Fruit fly (Drosophila melanogaster): ENCODE results near the gene elm.

Gene elm

DNA sequence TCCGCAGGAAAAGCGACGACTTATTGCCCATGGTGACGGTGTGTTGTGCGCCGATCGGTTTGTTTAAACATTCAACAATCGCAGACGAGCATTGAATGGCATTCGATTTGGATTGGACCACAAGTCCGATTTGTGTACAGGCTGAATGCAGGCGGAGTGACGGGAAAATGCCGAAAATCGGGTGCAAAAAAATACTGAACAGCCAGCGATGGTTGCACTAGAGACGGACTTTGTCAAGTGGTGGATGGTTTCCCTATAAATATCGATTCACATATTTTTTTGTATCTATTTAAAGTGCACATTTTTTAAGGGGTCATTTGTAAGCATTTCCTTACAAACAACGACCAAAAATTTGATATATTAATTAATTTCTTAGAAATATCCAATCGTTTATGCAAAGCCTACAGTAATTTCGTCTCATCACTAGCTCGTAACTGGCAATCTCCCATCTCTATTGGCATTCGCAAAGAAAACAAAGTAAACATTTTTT is at the start of gene elm, which contains the start of gene MED27:
Gene elm (minus strand): TSS at position 170 of the 490 bp plus-strand sequence.
Gene MED27 (plus strand): TSS at position 448 of the 490 bp plus-strand sequence.
- TF ChIP-seq CTCF (optimal IDR thresholded peaks at IDR 0.05) (no peak), CG8478 (optimal IDR thresholded peaks at IDR 0.05) (no peak)

DNA sequence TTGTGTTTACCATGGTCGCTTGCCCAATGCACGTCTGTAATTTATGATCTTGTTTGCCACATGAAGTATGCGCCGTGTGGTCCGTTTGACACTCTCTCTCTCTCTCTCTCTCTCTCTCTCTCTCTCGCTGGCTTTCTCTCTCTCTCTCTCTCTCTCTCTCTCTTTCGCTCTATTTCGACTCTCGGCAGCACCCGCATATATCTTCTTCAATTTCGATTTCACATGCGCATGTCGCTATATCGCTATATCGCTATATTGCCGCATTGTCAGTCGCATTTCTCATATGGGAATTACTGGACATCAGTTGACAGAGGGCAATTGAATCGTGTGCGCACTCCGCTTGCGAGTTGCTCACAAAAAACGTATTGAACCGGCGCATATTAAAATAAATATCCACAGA is 46.4 kb upstream of the elm start:
- no peak for TF ChIP-seq CTCF (optimal IDR thresholded peaks at IDR 0.05)
- no peak for TF ChIP-seq CG8478 (optimal IDR thresholded peaks at IDR 0.05)

DNA sequence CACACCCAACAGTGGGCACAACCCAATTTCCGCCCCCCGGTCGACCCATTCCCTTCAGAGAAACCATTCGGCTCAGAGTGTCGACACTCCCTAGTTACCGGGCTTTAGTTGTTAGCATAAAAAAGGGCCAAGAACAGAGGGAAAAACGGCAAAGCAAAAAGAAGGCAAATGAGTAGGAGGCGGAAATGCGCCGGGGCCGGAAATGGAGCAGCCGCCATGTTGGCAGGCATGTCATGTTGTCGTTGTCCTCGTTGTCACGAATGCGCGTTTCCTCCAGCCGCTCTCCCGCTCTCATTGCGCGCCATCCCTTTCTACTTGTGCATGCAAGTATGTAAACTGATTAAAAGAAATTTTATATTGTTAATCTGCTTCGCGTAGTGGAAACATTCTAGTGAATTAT is 41.7 kb upstream of the elm start:
- TF ChIP-seq CG8478 (optimal IDR thresholded peaks at IDR 0.05): no peak
- TF ChIP-seq CTCF (optimal IDR thresholded peaks at IDR 0.05): no peak

DNA sequence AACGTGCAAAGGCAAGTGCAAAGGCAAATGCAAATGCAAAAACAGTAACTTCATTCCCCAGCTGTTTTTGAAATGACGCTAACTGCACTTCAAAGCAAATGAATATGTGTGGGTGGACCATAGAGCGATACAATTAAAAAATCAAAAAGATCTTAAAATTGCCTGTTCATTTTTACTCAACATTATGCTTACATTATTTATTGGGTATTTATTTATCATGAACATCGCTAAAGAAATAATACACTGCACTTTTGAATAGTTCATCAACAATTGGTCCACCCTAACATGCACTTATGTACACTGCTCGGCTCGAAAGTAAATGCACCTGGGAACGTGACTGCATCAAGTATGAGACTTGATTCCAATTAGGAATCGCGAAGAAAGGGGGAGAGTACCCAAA is 39.8 kb upstream of the elm start:
- TF ChIP-seq CG8478 (optimal IDR thresholded peaks at IDR 0.05) (no peak), CTCF (optimal IDR thresholded peaks at IDR 0.05) (no peak)

DNA sequence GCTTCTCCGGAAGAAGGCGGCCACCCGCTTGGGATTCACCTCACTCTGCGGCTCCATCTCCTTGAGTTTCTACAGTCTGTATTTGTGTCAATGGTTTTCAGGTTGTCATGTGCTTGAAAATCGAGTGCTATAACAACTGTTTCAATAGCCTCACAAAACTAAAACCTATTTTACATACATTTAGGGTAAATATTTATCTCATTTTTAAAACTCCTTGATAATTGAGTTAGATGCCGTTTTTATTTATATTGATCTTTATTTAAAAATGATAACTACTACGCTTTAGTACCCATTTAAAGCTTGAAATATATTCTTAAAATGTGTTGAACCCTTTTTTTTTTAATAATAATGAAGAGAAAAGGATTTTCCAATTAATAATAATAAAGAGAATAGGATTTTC is 38.5 kb upstream of the elm start, which contains the start of gene CG2104:
Gene CG2104 (minus strand): TSS at position 101 of the 400 bp plus-strand sequence.
- TF ChIP-seq CG8478 (optimal IDR thresholded peaks at IDR 0.05) (no peak), CTCF (optimal IDR thresholded peaks at IDR 0.05) (no peak)

DNA sequence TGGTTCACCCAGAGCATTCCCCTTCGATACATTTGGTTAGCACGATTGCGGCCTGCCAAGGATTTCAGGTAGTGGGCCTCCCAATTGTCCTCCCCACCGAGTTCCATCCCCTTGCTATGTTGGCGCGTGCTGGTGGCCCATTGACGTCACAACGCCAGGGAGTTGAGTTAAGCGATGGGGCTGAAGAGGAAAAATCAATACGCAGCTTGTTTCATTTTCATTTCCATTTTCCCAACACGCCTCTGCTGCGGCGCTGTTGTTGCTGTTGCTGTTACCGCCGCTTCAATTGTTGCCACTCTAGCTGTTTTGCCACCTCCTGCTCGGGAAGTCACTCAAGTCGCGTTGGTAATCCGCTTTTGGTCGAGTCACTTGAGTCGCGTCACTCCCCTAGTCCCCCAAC is 36.4 kb upstream of the elm start:
- TF ChIP-seq CG8478 (optimal IDR thresholded peaks at IDR 0.05) (no peak), CTCF (optimal IDR thresholded peaks at IDR 0.05) (no peak)

DNA sequence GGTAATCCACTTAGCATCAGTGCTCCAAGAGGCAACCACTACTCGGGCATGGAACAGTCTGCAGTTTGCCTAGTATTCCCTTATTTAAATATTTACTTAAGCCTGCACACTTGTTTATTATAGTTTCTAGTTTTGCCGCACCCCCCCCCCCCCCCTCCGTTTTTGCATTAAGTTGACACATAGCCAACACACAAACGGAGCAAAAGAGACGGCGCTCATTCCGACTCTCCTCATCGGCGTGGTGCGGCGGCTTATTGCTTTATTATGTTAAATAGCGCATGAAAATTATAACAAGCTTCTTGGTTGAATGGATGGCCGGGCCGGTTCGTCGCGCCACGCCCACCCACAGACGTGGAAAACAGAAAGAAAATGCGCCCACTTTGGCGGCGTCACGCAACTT is 35.0 kb upstream of the elm start:
- TF ChIP-seq CG8478 (optimal IDR thresholded peaks at IDR 0.05) (no peak), CTCF (optimal IDR thresholded peaks at IDR 0.05) (no peak)

DNA sequence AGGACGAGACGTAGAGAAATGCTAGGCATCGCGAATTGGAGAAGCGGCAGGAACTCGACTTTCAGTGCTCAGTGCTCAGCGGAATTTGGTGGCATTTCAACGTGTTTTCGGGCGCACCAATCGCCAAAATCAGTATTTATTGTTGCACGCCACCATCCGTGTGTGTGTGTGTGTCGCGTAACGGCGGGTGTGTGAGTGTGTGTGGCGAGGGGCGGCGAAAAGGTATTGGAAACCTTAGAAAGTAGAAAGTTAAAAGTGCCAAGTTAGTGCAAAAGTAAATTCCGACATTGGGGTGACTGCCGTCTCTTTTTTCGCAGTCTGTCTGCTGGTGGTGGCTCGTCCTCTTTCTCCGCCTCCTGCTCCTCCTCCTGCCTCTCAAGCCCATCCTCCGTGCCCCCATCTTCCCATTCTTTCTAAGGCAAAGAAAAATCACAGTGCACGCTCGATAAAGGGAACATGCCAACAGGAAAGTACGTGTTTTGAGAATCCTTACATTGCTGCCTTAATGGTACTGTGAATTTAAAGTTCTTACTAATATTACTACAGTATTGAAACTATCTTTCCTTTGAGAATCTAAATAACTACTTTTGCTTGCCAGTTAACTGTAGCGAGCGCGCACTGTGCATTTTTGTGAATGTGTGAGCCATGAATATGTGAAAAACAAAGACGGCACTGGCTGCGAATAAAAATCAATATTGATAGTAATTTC is 31.5 kb upstream of the elm start:
- TF ChIP-seq CG8478 (optimal IDR thresholded peaks at IDR 0.05) (no peak), CTCF (optimal IDR thresholded peaks at IDR 0.05) (no peak)

DNA sequence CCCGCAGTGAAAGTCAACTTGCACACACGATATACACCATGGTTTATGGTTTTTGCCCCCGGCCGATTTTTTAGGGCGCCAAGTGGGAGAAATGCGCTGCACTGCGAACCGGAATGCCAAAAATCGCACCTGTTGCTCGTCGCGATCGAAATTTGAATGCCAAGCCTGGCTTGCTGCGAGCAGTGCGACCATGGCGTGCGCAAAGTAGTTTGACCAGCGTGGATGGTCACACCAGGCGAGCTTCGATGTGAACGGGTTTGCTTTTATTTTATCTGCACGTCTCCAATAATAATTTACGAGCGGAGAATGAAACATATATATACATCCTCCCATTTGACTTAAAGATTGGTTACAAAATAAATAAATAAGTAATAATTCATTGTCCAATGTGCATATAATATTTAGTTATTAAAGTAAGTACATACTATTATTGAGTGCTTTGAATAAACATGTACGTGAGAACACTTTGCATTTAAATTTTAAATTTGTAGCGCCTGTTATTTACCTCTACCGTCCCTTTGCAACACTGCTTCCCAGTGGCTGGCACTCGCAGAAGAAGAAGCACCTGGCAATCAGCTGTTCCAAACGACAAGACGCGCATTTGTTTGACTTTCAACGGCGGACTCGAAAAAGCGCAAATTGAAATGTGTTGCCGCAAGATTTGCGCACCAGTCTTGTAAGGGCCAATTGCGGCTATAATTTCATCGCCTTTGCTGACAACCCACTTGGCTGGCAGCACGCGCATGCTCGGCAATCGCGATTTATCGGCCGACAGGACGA is 30.8 kb upstream of the elm start, which contains the start of the genes Rab23 and plx:
Gene Rab23 (minus strand): TSS at position 166 of the 780 bp plus-strand sequence.
Gene plx (plus strand): TSS at position 587 of the 780 bp plus-strand sequence.
- no peak for TF ChIP-seq CG8478 (optimal IDR thresholded peaks at IDR 0.05)
- peak in 1 of 2 experiments; percentile 27 for TF ChIP-seq CTCF (optimal IDR thresholded peaks at IDR 0.05)

DNA sequence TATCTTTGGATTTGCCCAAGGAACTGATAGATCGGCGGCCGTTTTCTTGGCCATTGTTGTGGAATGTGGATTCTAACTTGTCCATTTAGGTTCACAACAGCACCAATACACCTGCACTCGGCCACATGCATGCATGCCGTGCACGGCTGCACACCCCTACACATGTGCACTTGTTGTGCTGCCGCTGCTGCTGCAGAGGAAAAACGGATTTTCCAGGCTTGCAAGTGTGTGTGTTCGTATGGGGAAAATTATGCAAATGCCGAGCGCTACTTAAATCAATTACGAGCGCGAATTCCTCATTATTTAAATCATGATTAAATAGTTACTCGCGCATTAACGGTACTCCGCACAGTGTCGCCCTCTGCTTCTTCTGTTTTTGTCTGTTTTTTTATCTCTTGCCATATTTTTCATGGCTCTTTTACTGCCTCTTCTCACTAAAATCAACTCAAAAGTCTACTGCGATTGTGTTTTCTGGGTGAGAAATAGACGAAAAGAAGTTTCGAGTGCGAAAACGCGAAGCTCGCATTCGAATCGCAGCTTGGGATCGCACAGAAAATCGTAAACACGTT is 30.0 kb upstream of the elm start:
- no peak for TF ChIP-seq CG8478 (optimal IDR thresholded peaks at IDR 0.05)
- no peak for TF ChIP-seq CTCF (optimal IDR thresholded peaks at IDR 0.05)

DNA sequence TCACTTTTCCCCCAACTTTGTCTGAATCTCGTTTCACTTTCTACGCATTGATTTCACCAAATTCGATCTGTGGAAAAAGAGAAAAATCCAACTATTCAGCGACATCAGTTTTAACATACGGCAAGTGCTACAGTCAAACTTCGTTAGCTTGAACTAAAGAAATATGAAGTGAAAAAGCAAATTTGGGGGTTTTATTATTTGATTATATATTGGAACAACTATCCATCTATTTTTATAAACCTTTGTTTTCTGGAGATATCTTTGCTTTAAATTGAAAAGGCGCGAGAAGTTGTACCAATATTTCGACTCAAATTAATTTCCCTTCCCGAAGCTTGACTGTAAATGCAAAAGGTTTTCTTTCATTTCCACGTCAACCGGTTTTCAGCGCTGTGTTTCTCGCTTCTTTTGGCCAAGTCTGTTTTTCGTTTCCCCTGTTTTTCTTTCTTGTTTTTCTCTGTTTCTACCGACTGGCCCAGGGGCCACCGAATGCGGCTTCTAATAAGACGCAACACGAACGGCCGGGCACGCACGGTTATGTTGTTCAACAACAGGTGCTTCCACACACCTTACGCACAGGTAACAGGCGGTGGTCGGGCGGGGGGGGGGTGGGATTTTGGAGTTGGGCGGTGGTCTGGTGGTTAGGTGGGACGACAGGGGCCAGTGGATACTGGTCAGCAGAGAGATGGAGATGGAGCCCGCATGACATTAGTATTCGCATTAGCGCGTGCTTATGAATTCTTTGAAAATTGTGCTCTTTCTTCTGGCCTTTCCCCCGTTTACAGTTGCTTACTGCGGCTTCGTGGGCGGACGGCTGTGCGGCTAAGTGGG is 28.5 kb upstream of the elm start:
- TF ChIP-seq CG8478 (optimal IDR thresholded peaks at IDR 0.05) (no peak), CTCF (optimal IDR thresholded peaks at IDR 0.05) (no peak)

DNA sequence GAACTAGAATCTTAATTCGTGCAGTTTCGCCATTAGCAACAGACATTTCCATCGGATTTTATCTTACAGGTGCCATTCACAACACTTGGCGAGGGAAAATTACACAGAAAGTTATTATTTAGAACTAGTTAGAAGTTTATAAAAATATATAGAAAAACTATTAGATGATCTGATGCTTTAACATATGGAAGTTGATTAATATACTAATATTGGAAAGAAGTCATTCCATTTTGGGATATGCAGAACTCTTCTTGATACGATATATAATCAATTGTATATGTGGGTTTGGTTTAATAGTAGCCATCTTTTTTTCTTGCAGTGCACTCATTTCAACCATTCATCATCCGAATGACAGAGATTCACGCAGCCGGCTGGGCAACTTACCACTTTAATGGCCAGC is 27.6 kb upstream of the elm start:
- TF ChIP-seq CG8478 (optimal IDR thresholded peaks at IDR 0.05) (no peak), CTCF (optimal IDR thresholded peaks at IDR 0.05) (no peak)

DNA sequence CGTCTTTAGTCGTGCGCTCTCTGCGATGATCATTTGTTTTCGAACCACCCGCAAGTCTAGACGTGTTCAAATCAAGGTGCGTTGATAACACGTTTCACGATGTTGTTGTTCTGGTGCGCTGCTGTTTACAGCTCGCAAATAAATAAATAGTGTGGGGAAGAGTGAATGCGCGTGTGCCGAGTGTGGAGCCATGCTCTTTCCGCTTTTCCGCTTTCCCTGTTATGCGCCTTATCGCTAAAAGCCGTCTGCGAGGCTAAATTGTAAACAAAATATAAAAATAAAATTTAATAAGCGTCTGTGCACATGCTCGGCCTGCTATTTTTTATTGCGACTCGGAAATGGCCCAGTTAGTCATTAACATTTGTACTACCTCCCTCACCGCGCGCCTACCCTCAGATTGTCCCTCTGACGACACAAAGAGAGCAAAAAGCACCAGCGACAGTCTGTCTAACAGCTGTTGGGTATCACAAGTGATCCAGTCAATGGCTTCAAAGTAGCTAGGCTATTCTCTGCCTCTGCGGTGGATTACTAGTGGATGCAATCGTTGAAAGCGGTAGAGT is 18.1 kb upstream of the elm start:
- no peak for TF ChIP-seq CG8478 (optimal IDR thresholded peaks at IDR 0.05)
- TF ChIP-seq CTCF (optimal IDR thresholded peaks at IDR 0.05): no peak
